Fruit fly (Drosophila melanogaster) whole organism, embryonic: ENCODE measurements around the gene CG32686.

Experiments used
- CG17361 ChIP-seq: fragments of 200-800 bp; sonication (Bioruptor generic); IDR thresholded peaks from 3 replicates; pipeline ENCODE4 v1.3.6; 2022; ENCODE audit warnings: missing biosample characterization, missing genetic modification characterization
- Hr78 ChIP-seq, 2 experiments: fragments of 200-800 bp in 1 of 2; fragments of >200 bp in 1 of 2; sonication (Bioruptor generic) in 1 of 2; optimal IDR thresholded peaks; 2 replicates each; lab custom pipeline; 2017 to 2019; ENCODE audit warnings: missing biosample characterization in 2 of 2, missing genetic modification characterization in 2 of 2, mild to moderate bottlenecking in 1 of 2, moderate library complexity in 1 of 2
- crc ChIP-seq: fragments of 200-800 bp; sonication (Bioruptor generic); optimal IDR thresholded peaks from 2 replicates; lab custom pipeline; 2016; ENCODE audit warnings: missing biosample characterization, missing genetic modification characterization
- exex ChIP-seq: fragments of 200-800 bp; sonication (Bioruptor generic); optimal IDR thresholded peaks from 4 replicates; lab custom pipeline; 2018; ENCODE audit warnings: missing biosample characterization, mild to moderate bottlenecking, missing genetic modification characterization, moderate library complexity
- pan ChIP-seq, 4 experiments: fragments of >200 bp in 3 of 4; fragments of 200-800 bp in 1 of 4; sonication (Bioruptor generic) in 1 of 4; optimal IDR thresholded peaks in 3 of 4; IDR thresholded peaks in 1 of 4; 2 replicates each; pipeline versions ENCODE4 v1.3.6 to Lab custom; 2017 to 2022; ENCODE audit warnings: missing biosample characterization in 2 of 4, missing genetic modification characterization in 2 of 4, mixed read lengths in 1 of 4
- ro ChIP-seq: fragments of 200-800 bp; sonication (Bioruptor generic); IDR thresholded peaks from 2 replicates; pipeline ENCODE4 v1.3.6; 2022; ENCODE audit warnings: missing biosample characterization, missing genetic modification characterization

- TF ChIP-seq pan (optimal IDR thresholded peaks at IDR 0.05; lab: Kevin White, UChicago) (no peak), pan (GFP tag; optimal IDR thresholded peaks at IDR 0.05 in 1 of 2, IDR thresholded peaks at IDR 0.05 in 1 of 2) (no peak), ro (GFP tag; lab: Robert Waterston, UW) (no peak), CG17361 (GFP tag; lab: Robert Waterston, UW) (no peak), exex (tag; lab: Kevin White, UChicago) (no peak), Hr78 (GFP tag; optimal IDR thresholded peaks at IDR 0.05; lab: Kevin White, UChicago) (no peak), crc (GFP tag; lab: Kevin White, UChicago) (no peak)
Observed at dm6 chrX:10322292-10322691, 52.8 kb downstream of the CG32686 start.
